Worm (Caenorhabditis elegans) whole organism, young adult: ENCODE measurements around the gene mat-2.

Experiments
- B0261.1 ChIP-seq: sonication (generic microtip); optimal IDR thresholded peaks from 2 replicates; lab custom pipeline; 2016; ENCODE audit warnings: mild to moderate bottlenecking, missing genetic modification characterization, moderate library complexity, missing compliant biosample characterization
- dpl-1 ChIP-seq: fragments of 150-350 bp; optimal IDR thresholded peaks from 2 replicates; lab custom pipeline; 2014; ENCODE audit warnings: missing biosample characterization, missing genetic modification reagents, missing genetic modification characterization

DNA sequence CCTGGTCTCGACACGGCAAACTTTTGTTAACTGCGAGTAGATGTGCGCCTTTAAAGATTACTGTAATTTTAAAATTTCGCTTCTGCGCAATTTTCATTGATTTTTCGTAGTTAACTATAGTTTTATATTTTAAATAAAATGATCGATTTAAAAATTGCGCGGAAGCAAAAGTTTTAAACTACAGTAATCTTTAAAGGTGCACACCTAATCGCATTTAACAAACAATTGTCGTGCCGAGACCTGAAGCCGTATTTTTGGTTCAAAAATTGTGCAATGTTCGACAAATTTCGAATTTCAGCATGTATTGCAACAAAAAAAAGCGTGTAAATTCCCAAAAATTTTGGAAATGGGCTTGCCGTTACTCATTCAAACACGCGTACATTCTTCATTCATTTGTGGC, 18.1 kb upstream of the mat-2 start:
- TF ChIP-seq dpl-1 (GFP tag; lab: Kevin White, UChicago) (no peak), B0261.1 (tag; lab: Kevin White, UChicago) (no peak)
